Worm (Caenorhabditis elegans) whole organism, L3 larva: ENCODE results near the gene cpg-2.

Experiments used
- ama-1 ChIP-seq: fragments of 150-350 bp; optimal IDR thresholded peaks from 2 replicates; lab custom pipeline; 2018
- daf-12 ChIP-seq: fragments of 150-350 bp; optimal IDR thresholded peaks from 2 replicates; lab custom pipeline; 2014; ENCODE audit warnings: missing biosample characterization, missing genetic modification reagents, missing genetic modification characterization
- fkh-10 ChIP-seq: sonication (generic microtip); optimal IDR thresholded peaks from 2 replicates; lab custom pipeline; 2017; ENCODE audit warnings: missing biosample characterization, missing genetic modification reagents, missing genetic modification characterization
- hmg-11 ChIP-seq: sonication (generic microtip); optimal IDR thresholded peaks from 2 replicates; lab custom pipeline; 2016; ENCODE audit warnings: missing genetic modification characterization, missing compliant biosample characterization
- lin-15B ChIP-seq: fragments of 150-350 bp; optimal IDR thresholded peaks from 2 replicates; lab custom pipeline; 2014; ENCODE audit warnings: missing biosample characterization, missing genetic modification characterization
- lin-39 ChIP-seq: fragments of 150-350 bp; optimal IDR thresholded peaks from 2 replicates; lab custom pipeline; 2018; ENCODE audit warnings: missing biosample characterization, missing genetic modification reagents, missing genetic modification characterization
- pqm-1 ChIP-seq: fragments of 150-350 bp; optimal IDR thresholded peaks from 2 replicates; lab custom pipeline; 2017; ENCODE audit warnings: missing biosample characterization, missing genetic modification characterization, inconsistent platforms
- snpc-4 ChIP-seq: fragments of 150-350 bp; optimal IDR thresholded peaks from 2 replicates; lab custom pipeline; 2014; ENCODE audit warnings: missing biosample characterization, missing genetic modification characterization
- unc-62 ChIP-seq: fragments of 150-350 bp; sonication (generic microtip); optimal IDR thresholded peaks from 4 replicates; lab custom pipeline; 2014; ENCODE audit warnings: missing biosample characterization, missing genetic modification reagents, missing genetic modification characterization
- ztf-11 ChIP-seq: fragments of 150-350 bp; optimal IDR thresholded peaks from 2 replicates; lab custom pipeline; 2014; ENCODE audit warnings: missing biosample characterization, missing genetic modification characterization
- ztf-4 ChIP-seq: fragments of 150-350 bp; optimal IDR thresholded peaks from 2 replicates; lab custom pipeline; 2014; ENCODE audit warnings: missing biosample characterization, missing genetic modification characterization

DNA sequence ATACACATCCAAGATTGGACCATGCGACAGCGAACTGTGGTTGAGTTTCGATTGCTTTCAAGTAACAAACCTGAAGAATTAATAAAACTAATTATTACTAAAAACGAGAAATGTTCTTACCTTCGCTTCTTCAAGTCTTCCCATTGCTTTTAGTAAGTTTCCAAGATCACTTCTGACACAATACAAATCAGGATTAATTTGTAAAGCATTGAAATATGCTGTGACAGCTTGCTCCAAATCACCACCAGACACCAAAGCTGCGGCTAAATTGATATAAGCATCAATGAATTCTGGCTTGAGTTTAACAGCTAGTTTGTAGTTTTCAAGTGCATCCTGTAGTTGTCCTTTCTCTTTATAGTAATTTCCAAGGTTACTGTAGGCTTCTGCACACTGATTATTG, 46.4 kb upstream of the cpg-2 start:
- TF ChIP-seq ama-1 (lab: Kevin White, UChicago) (no peak), hmg-11 (no peak), ztf-4 (no peak), ztf-11 (tag; lab: Kevin White, UChicago) (no peak), lin-15B (no peak), fkh-10 (no peak), unc-62 (GFP tag; lab: Kevin White, UChicago) (no peak), snpc-4 (no peak), pqm-1 (tag; lab: Kevin White, UChicago) (no peak), lin-39 (tag; lab: Kevin White, UChicago) (no peak), daf-12 (tag; lab: Kevin White, UChicago) (no peak)
